Fruit fly (Drosophila melanogaster) S2 (cell line): ENCODE data around the gene PolI.

ENCODE experiments used
- CG8478 ChIP-seq: fragments of >200 bp; optimal IDR thresholded peaks from 2 replicates; lab custom pipeline; 2018
- CTCF ChIP-seq, 2 experiments: fragments of >200 bp; optimal IDR thresholded peaks; 2 replicates each; lab custom pipeline; 2018

dm6 chr3R:8282727-8283126 is 49.4 kb downstream of the PolI start:
- TF ChIP-seq CTCF (optimal IDR thresholded peaks at IDR 0.05; lab: Kevin White, UChicago) (no peak), CG8478 (lab: Kevin White, UChicago) (no peak)
